Worm (Caenorhabditis elegans): ENCODE results near the gene F39G3.2.

- TF ChIP-seq pha-4 (tag; optimal IDR thresholded peaks at IDR 0.05), result no peak
- TF ChIP-seq unc-39 (tag; optimal IDR thresholded peaks at IDR 0.05), result no peak
- no peak for TF ChIP-seq hlh-1 (tag; optimal IDR thresholded peaks at IDR 0.05)
- TF ChIP-seq nhr-2 (tag; optimal IDR thresholded peaks at IDR 0.05), result no peak
- no peak for TF ChIP-seq ztf-11 (tag; optimal IDR thresholded peaks at IDR 0.05)
- no peak for TF ChIP-seq ceh-39 (tag; optimal IDR thresholded peaks at IDR 0.05)
Measured at ce11 chrV:4745269-4745668, 7.6 kb downstream of the F39G3.2 start, which contains the start of gene C18G1.7.
